Worm (Caenorhabditis elegans) whole organism, late embryonic: ENCODE measurements around the gene him-10.

Experiments
- elt-2 ChIP-seq: sonication (generic microtip); optimal IDR thresholded peaks from 2 replicates; lab custom pipeline; 2016; ENCODE audit warnings: missing genetic modification reagents, missing genetic modification characterization, missing compliant biosample characterization
- elt-4 ChIP-seq: sonication (generic microtip); optimal IDR thresholded peaks from 2 replicates; lab custom pipeline; 2016; ENCODE audit warnings: missing genetic modification characterization, missing compliant biosample characterization
- gmeb-2 ChIP-seq: sonication (generic microtip); optimal IDR thresholded peaks from 2 replicates; lab custom pipeline; 2016; ENCODE audit warnings: missing genetic modification characterization, inconsistent platforms, missing compliant biosample characterization
- pag-3 ChIP-seq: sonication (generic microtip); optimal IDR thresholded peaks from 2 replicates; lab custom pipeline; 2016; ENCODE audit warnings: missing compliant biosample characterization, missing genetic modification characterization, borderline replicate concordance

Gene him-10

ce11 chrIII:5853240-5853639, 50.2 kb downstream of the him-10 start, which contains the start of gene ddx-23 (continued):
- TF ChIP-seq elt-4: no peak
- peak; percentile 11 for TF ChIP-seq elt-2 (tag; lab: Kevin White, UChicago)
- no peak for TF ChIP-seq pag-3 (tag; lab: Kevin White, UChicago)
- TF ChIP-seq gmeb-2 (tag; lab: Kevin White, UChicago): no peak
